Fruit fly (Drosophila melanogaster): Measurements from ENCODE around the gene CG4592.

CG4592 gene

DNA sequence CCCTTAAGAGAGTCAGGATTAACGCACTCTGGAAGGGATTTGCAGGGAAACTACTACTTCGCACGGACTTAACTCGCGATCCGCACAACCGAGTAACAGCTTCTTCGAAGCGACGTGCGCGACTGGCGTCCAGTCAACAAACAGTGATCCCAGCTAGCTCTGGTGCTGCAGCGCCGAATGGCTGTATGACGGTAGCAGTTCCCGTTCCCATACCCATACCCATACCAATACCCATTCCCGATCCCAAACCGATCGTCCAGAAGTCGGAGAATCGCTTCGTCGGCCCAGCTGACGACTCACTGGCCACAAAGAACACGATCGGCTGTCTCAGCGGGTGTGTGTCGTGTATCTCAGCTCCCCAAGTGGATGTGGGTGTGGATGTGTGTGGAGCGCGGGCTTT lies 25.8 kb downstream of the CG4592 start, which contains the start of gene CG5853 (continued):
- no peak for TF ChIP-seq CG2202 (tag; optimal IDR thresholded peaks at IDR 0.05)
- TF ChIP-seq fd64A (GFP tag; optimal IDR thresholded peaks at IDR 0.05): no peak
- TF ChIP-seq grn (GFP tag; optimal IDR thresholded peaks at IDR 0.05): peak; percentile 10
- TF ChIP-seq ash1 (GFP tag; optimal IDR thresholded peaks at IDR 0.05): peak; percentile 52
- peak; percentile 39 for TF ChIP-seq cg (GFP tag; optimal IDR thresholded peaks at IDR 0.05)
- TF ChIP-seq sob (GFP tag; IDR thresholded peaks at IDR 0.05): peak; percentile 51; the same call in 1 of the 2 replicates
- TF ChIP-seq CG3995 (GFP tag; optimal IDR thresholded peaks at IDR 0.05): peak; percentile 85
- TF ChIP-seq CG15479 (GFP tag; optimal IDR thresholded peaks at IDR 0.05): no peak
- TF ChIP-seq sima (GFP tag; optimal IDR thresholded peaks at IDR 0.05): no peak
- no peak for TF ChIP-seq CG9727 (GFP tag; optimal IDR thresholded peaks at IDR 0.05)
- no peak for TF ChIP-seq CG16813 (GFP tag; IDR thresholded peaks at IDR 0.05; ENCODE audit: partially characterized antibody)
- no peak for TF ChIP-seq ewg (GFP tag; optimal IDR thresholded peaks at IDR 0.05)
- no peak for TF ChIP-seq eyg (GFP tag; optimal IDR thresholded peaks at IDR 0.05)
- TF ChIP-seq vnd (GFP tag; IDR thresholded peaks at IDR 0.05; ENCODE audit: partially characterized antibody): no peak
- no peak for TF ChIP-seq D19A (tag; optimal IDR thresholded peaks at IDR 0.05)
- TF ChIP-seq Xrp1 (GFP tag; IDR thresholded peaks at IDR 0.05): no peak
- TF ChIP-seq dpn (GFP tag; optimal IDR thresholded peaks at IDR 0.05): no peak
- no peak for TF ChIP-seq pnt (GFP tag; optimal IDR thresholded peaks at IDR 0.05)
- no peak for TF ChIP-seq ab (GFP tag; optimal IDR thresholded peaks at IDR 0.05)
- no peak for TF ChIP-seq Bteb2 (GFP tag; optimal IDR thresholded peaks at IDR 0.05)
- TF ChIP-seq PHDP (tag; optimal IDR thresholded peaks at IDR 0.05): peak; percentile 4
- no peak for TF ChIP-seq CG17802 (tag; optimal IDR thresholded peaks at IDR 0.05)
- no peak for TF ChIP-seq Gsc (GFP tag; IDR thresholded peaks at IDR 0.05)
- no peak for TF ChIP-seq Lpt (GFP tag; optimal IDR thresholded peaks at IDR 0.05)
- no peak for TF ChIP-seq crc (GFP tag; optimal IDR thresholded peaks at IDR 0.05)
- TF ChIP-seq gcm (GFP tag; optimal IDR thresholded peaks at IDR 0.05): no peak
- TF ChIP-seq org-1 (GFP tag; optimal IDR thresholded peaks at IDR 0.05): no peak
- TF ChIP-seq lov (optimal IDR thresholded peaks at IDR 0.05): no peak
- no peak for TF ChIP-seq lov (GFP tag; IDR thresholded peaks at IDR 0.05)
- TF ChIP-seq CG1647 (GFP tag; optimal IDR thresholded peaks at IDR 0.05): no peak
- TF ChIP-seq Doc3 (GFP tag; IDR thresholded peaks at IDR 0.05; ENCODE audit: partially characterized antibody): no peak
- TF ChIP-seq Hr51 (GFP tag; optimal IDR thresholded peaks at IDR 0.05): no peak
- no peak for TF ChIP-seq pita (GFP tag; optimal IDR thresholded peaks at IDR 0.05)
- no peak for TF ChIP-seq tio (GFP tag; optimal IDR thresholded peaks at IDR 0.05)
- TF ChIP-seq wdn (GFP tag; IDR thresholded peaks at IDR 0.05): no peak
- no peak for TF ChIP-seq Ptx1 (GFP tag; IDR thresholded peaks at IDR 0.05)
- no peak for TF ChIP-seq Sox100B (GFP tag; optimal IDR thresholded peaks at IDR 0.05)
- TF ChIP-seq zen (tag; optimal IDR thresholded peaks at IDR 0.05): no peak
- no peak for TF ChIP-seq Sry-β (GFP tag; optimal IDR thresholded peaks at IDR 0.05)
- TF ChIP-seq CkIIα-i1 (GFP tag; IDR thresholded peaks at IDR 0.05): no peak
- TF ChIP-seq disco-r (GFP tag; optimal IDR thresholded peaks at IDR 0.05): no peak
- no peak for TF ChIP-seq scrt (GFP tag; optimal IDR thresholded peaks at IDR 0.05)
- no peak for TF ChIP-seq CG32772 (GFP tag; IDR thresholded peaks at IDR 0.05)
- TF ChIP-seq Antp (GFP tag; optimal IDR thresholded peaks at IDR 0.05): no peak
- TF ChIP-seq NFAT (GFP tag; IDR thresholded peaks at IDR 0.05): 0 out of 2 replicates have a peak, but pooled peaks have one; percentile 32
- no peak for TF ChIP-seq repo (GFP tag; optimal IDR thresholded peaks at IDR 0.05)
- no peak for TF ChIP-seq CG8924 (tag; optimal IDR thresholded peaks at IDR 0.05)
- TF ChIP-seq so (GFP tag; IDR thresholded peaks at IDR 0.05): peak; percentile 19; the same call in 1 of the 3 replicates
- TF ChIP-seq Mrtf (GFP tag; IDR thresholded peaks at IDR 0.05): 0 out of 3 replicates have a peak, but pooled peaks have one; percentile 11
- TF ChIP-seq en (GFP tag; optimal IDR thresholded peaks at IDR 0.05): no peak
- TF ChIP-seq CG1024 (GFP tag; IDR thresholded peaks at IDR 0.05): no peak
- TF ChIP-seq CG1233 (GFP tag; optimal IDR thresholded peaks at IDR 0.05): no peak
